Worm (Caenorhabditis elegans) whole organism, mixed stage, embryonic: ENCODE data around the gene Y62H9A.1.

Experiments
- elt-3 ChIP-seq: fragments of 150-350 bp; optimal IDR thresholded peaks from 2 replicates; lab custom pipeline; 2014; ENCODE audit warnings: missing biosample characterization, missing genetic modification characterization
- flh-1 ChIP-seq: fragments of 200-800 bp; sonication (Bioruptor generic); optimal IDR thresholded peaks from 2 replicates; lab custom pipeline; 2018; ENCODE audit warnings: mild to moderate bottlenecking, missing genetic modification characterization, moderate library complexity, missing compliant biosample characterization
- lsy-2 ChIP-seq: fragments of 150-350 bp; optimal IDR thresholded peaks from 2 replicates; lab custom pipeline; 2014; ENCODE audit warnings: missing biosample characterization, missing genetic modification characterization
- nhr-12 ChIP-seq: fragments of 150-350 bp; optimal IDR thresholded peaks from 2 replicates; lab custom pipeline; 2014; ENCODE audit warnings: missing biosample characterization, missing genetic modification characterization
- nhr-28 ChIP-seq: fragments of 150-350 bp; optimal IDR thresholded peaks from 2 replicates; lab custom pipeline; 2014; ENCODE audit warnings: missing biosample characterization, missing genetic modification characterization
- snpc-4 ChIP-seq: fragments of 150-350 bp; optimal IDR thresholded peaks from 2 replicates; lab custom pipeline; 2014; ENCODE audit warnings: missing biosample characterization, missing genetic modification characterization
- unc-62 ChIP-seq: fragments of 150-350 bp; optimal IDR thresholded peaks from 2 replicates; lab custom pipeline; 2014; ENCODE audit warnings: missing biosample characterization, missing genetic modification reagents, missing genetic modification characterization
- ztf-11 ChIP-seq: fragments of 150-350 bp; optimal IDR thresholded peaks from 2 replicates; lab custom pipeline; 2014; ENCODE audit warnings: missing biosample characterization, missing genetic modification characterization

DNA sequence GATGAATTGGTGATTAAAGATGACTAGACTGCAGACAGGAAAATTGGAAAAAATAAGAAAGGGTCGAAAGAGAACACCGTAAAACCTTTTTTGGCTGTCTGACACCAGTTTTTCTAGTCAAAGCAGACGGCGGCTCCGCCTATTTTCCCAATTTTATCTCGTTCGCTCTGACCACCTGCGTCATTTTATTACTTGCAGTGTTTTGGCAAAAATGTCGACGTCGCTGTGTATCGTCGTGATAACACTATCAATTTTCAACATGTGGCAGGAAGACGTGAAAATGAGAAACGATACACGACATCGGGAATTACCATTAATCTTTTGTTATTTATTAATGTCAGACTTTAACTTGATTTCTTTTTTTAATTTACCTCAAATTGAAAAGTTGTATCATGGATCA lies 34.7 kb downstream of the Y62H9A.1 start, which contains the start of gene Y62H9A.15:
- TF ChIP-seq lsy-2 (tag; lab: Kevin White, UChicago): no peak
- no peak for TF ChIP-seq nhr-28 (tag; lab: Kevin White, UChicago)
- no peak for TF ChIP-seq flh-1 (GFP tag; lab: Kevin White, UChicago)
- no peak for TF ChIP-seq unc-62 (GFP tag; lab: Kevin White, UChicago)
- TF ChIP-seq nhr-12 (tag; lab: Kevin White, UChicago): no peak
- no peak for TF ChIP-seq snpc-4 (tag; lab: Kevin White, UChicago)
- no peak for TF ChIP-seq ztf-11 (tag; lab: Kevin White, UChicago)
- no peak for TF ChIP-seq elt-3 (tag; lab: Kevin White, UChicago)
